Fruit fly (Drosophila melanogaster): ENCODE data around the gene CG13392.

DNA sequence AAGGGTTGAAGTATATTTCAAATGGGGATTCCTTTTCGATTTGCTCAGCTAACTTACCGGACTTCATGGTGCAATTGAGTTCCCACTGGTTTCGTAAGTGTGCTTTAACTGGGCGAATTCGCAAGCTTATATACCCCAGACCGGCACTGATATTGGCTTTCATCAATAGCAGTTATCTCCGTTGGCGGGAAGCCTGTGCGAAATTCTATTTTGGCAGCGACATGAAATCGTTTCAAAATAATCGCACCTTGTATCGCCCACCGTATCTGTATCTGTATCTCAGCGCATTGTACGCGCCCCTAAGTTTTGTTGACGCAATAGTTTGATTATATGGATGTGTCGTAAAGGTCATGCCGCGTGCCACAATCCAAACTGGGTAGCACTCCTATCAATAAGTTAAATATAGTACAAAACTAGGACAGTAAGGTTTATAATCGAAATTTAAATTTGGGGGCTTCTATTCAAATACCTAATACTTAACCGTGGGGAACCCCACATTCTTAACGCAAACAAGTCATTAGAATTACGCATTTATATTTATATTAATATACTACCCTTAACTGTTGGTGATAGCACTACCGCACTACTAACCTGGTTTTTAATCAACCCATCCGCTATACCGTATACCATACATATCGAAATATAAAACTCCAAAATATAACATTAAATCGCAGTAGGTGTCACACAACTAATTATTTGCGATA is 13.5 kb upstream of the CG13392 start, which contains the start of the genes Peritrophin-15a and CG13385:
- TF ChIP-seq CG13204 (GFP tag; optimal IDR thresholded peaks at IDR 0.05) = no peak
- TF ChIP-seq CG8159 (tag; optimal IDR thresholded peaks at IDR 0.05) = no peak
- TF ChIP-seq CG34367 (tag; optimal IDR thresholded peaks at IDR 0.05) = no peak
- TF ChIP-seq CG15710 (tag; optimal IDR thresholded peaks at IDR 0.05) = no peak
- TF ChIP-seq EcR (GFP tag; optimal IDR thresholded peaks at IDR 0.05) = no peak
- TF ChIP-seq rn (GFP tag; IDR thresholded peaks at IDR 0.05) = no peak
- TF ChIP-seq Snoo (tag; optimal IDR thresholded peaks at IDR 0.05) = no peak
- TF ChIP-seq fd96Ca (GFP tag; IDR thresholded peaks at IDR 0.05) = no peak
- TF ChIP-seq CG10348 (GFP tag; IDR thresholded peaks at IDR 0.05) = no peak
- TF ChIP-seq CG14655 (GFP tag; optimal IDR thresholded peaks at IDR 0.05) = no peak
- TF ChIP-seq gl (tag; optimal IDR thresholded peaks at IDR 0.05) = no peak
- TF ChIP-seq CG17806 (tag; optimal IDR thresholded peaks at IDR 0.05) = no peak
- no peak for TF ChIP-seq D1 (tag; optimal IDR thresholded peaks at IDR 0.05)
- no peak for TF ChIP-seq Pif1B (GFP tag; optimal IDR thresholded peaks at IDR 0.05)
